Worm (Caenorhabditis elegans) whole organism, mixed stage, embryonic: Measurements from ENCODE around the gene pst-2.

Experiments
- blmp-1 ChIP-seq: fragments of 150-350 bp; optimal IDR thresholded peaks from 2 replicates; lab custom pipeline; 2014; ENCODE audit warnings: missing biosample characterization, missing genetic modification characterization
- ceh-43 ChIP-seq: fragments of 200-800 bp; sonication (Bioruptor generic); optimal IDR thresholded peaks from 2 replicates; lab custom pipeline; 2018; ENCODE audit warnings: mild to moderate bottlenecking, missing genetic modification characterization, moderate library complexity, missing compliant biosample characterization
- cnd-1 ChIP-seq: fragments of 200-800 bp; sonication (Bioruptor generic); optimal IDR thresholded peaks from 2 replicates; lab custom pipeline; 2018; ENCODE audit warnings: mild to moderate bottlenecking, missing genetic modification characterization, missing compliant biosample characterization
- elt-1 ChIP-seq: sonication (generic microtip); optimal IDR thresholded peaks from 2 replicates; lab custom pipeline; 2017; ENCODE audit warnings: missing genetic modification characterization, mild to moderate bottlenecking, missing compliant biosample characterization, antibody characterized with exemption, moderate library complexity, borderline replicate concordance; ENCODE audit not compliant: insufficient read depth
- lin-13 ChIP-seq: fragments of 150-350 bp; optimal IDR thresholded peaks from 2 replicates; lab custom pipeline; 2014; ENCODE audit warnings: missing biosample characterization, missing genetic modification characterization
- lsy-2 ChIP-seq: fragments of 150-350 bp; optimal IDR thresholded peaks from 2 replicates; lab custom pipeline; 2014; ENCODE audit warnings: missing biosample characterization, missing genetic modification characterization
- nhr-237 ChIP-seq: fragments of 150-350 bp; optimal IDR thresholded peaks from 2 replicates; lab custom pipeline; 2014; ENCODE audit warnings: missing biosample characterization, missing genetic modification characterization
- nhr-76 ChIP-seq: sonication (generic microtip); optimal IDR thresholded peaks from 2 replicates; lab custom pipeline; 2017; ENCODE audit warnings: missing biosample characterization, missing genetic modification characterization
- unc-62 ChIP-seq: fragments of 150-350 bp; optimal IDR thresholded peaks from 2 replicates; lab custom pipeline; 2014; ENCODE audit warnings: missing biosample characterization, missing genetic modification reagents, missing genetic modification characterization

DNA sequence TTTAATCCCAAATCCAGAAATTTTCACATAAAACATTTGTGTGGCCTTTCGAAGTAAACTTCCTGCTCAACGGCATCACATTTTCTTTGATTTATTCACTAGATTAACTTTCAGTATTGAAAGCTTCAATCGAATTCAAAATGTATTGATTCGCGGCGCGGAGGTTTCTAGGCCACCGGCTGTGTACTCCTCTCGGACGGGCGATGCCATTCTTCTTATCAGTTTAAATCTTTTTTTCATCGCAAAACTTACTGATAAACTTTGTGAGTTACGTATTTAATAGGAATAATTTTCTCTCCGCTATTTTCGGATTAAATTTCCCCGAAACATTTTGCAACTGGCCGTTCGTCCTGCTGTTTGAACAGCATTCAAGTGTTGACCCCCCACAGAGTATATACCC, 41.7 kb downstream of the pst-2 start:
- TF ChIP-seq nhr-76 (tag; lab: Kevin White, UChicago) (no peak), elt-1 (tag; lab: Kevin White, UChicago) (no peak), ceh-43 (GFP tag; lab: Kevin White, UChicago) (no peak), unc-62 (GFP tag; lab: Kevin White, UChicago) (no peak), nhr-237 (tag; lab: Kevin White, UChicago) (no peak), lin-13 (tag; lab: Kevin White, UChicago) (no peak), lsy-2 (no peak), cnd-1 (tag; lab: Kevin White, UChicago) (no peak), blmp-1 (tag; lab: Kevin White, UChicago) (no peak)
